Worm (Caenorhabditis elegans): ENCODE data around the gene K08F9.3.

K08F9.3 gene

DNA sequence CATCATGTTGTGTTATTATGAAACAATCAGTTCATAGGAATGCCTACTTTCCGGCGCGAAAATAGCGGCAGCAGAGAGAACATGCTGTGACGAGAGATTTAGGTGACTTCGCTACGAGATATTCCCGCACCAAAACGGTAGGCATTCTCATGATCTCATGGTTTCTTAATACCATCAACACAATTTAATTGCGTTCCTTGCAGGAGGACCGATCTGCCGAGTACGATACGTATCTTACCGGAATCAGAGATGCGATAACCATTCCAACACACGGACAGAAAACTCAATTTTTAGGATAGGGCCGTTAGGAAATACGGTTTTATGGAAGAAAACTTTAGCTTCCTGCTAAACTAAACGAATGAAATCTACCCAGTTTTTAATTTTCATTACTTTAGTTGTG is 8.5 kb downstream of the K08F9.3 start, which contains the start of gene T09F5.1:
TSS of gene T09F5.1 (plus strand) at position 301 of the 400 bp plus-strand sequence.
- TF ChIP-seq flt-1 (GFP tag; IDR thresholded peaks at IDR 0.05), result no peak
- no peak for TF ChIP-seq cog-1 (tag; optimal IDR thresholded peaks at IDR 0.05)
- no peak for TF ChIP-seq ztf-23 (GFP tag; IDR thresholded peaks at IDR 0.05)
- TF ChIP-seq klf-2 (GFP tag; conservative IDR thresholded peaks at IDR 0.05), result no peak
- TF ChIP-seq tab-1 (GFP tag; IDR thresholded peaks at IDR 0.05), result no peak
- TF ChIP-seq T22C8.4 (GFP tag; IDR thresholded peaks at IDR 0.05), result no peak
- no peak for TF ChIP-seq ref-1 (GFP tag; conservative IDR thresholded peaks at IDR 0.05)
- TF ChIP-seq ztf-29 (GFP tag; IDR thresholded peaks at IDR 0.05), result no peak
- no peak for TF ChIP-seq med-1 (GFP tag; optimal IDR thresholded peaks at IDR 0.05; ENCODE audit: insufficient read depth)

DNA sequence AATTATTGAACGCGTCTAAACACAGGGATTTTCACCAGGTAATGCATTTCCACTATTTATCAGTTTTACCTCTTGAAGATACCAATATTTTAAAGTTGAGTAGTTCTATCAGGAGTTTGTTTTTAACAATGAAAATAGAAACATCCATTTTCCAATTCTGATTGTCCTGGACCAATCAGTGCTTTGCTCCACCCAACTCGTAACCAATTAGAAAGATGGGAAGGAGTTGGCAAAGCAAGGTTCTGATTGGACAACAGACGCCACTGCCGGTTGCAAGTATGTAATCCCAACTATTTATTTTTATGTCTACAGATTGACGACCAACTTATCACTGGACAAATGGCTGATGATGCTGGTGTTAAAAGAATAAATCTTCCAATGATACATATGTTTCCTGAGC is 9.8 kb downstream of the K08F9.3 start:
- TF ChIP-seq ztf-23 (GFP tag; IDR thresholded peaks at IDR 0.05), result no peak
- TF ChIP-seq cog-1 (tag; optimal IDR thresholded peaks at IDR 0.05), result no peak
- TF ChIP-seq tab-1 (GFP tag; IDR thresholded peaks at IDR 0.05), result no peak
- TF ChIP-seq klf-2 (GFP tag; conservative IDR thresholded peaks at IDR 0.05), result no peak
- no peak for TF ChIP-seq flt-1 (GFP tag; IDR thresholded peaks at IDR 0.05)
- TF ChIP-seq ref-1 (GFP tag; conservative IDR thresholded peaks at IDR 0.05), result no peak
- no peak for TF ChIP-seq T22C8.4 (GFP tag; IDR thresholded peaks at IDR 0.05)
- TF ChIP-seq ztf-29 (GFP tag; IDR thresholded peaks at IDR 0.05), result no peak
- TF ChIP-seq med-1 (GFP tag; optimal IDR thresholded peaks at IDR 0.05; ENCODE audit: insufficient read depth), result no peak

DNA sequence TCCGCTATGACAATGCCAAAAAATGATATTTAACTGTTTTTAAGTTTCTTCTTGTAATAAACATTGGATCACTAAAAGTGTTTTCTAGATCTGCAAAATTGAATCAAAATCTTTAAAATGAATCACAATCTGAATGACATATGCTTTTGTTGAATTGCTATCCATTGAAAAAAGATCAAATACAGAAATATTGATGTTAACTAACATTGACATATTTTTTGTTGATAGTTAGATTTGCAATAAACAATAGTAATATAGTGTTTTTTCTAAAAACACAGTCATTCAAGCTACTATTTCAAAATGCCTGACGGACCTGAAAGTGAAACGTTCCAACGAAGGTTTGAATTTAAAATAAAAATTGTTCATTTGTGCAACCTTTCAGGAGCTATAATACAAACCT is 10.3 kb downstream of the K08F9.3 start, which contains the start of gene T09F5.2:
TSS of gene T09F5.2 (plus strand) at position 301 of the 400 bp plus-strand sequence.
- no peak for TF ChIP-seq med-1 (GFP tag; optimal IDR thresholded peaks at IDR 0.05; ENCODE audit: insufficient read depth)
- no peak for TF ChIP-seq tab-1 (GFP tag; IDR thresholded peaks at IDR 0.05)
- TF ChIP-seq T22C8.4 (GFP tag; IDR thresholded peaks at IDR 0.05), result no peak
- no peak for TF ChIP-seq klf-2 (GFP tag; conservative IDR thresholded peaks at IDR 0.05)
- TF ChIP-seq ztf-23 (GFP tag; IDR thresholded peaks at IDR 0.05), result no peak
- TF ChIP-seq ztf-29 (GFP tag; IDR thresholded peaks at IDR 0.05), result no peak
- TF ChIP-seq flt-1 (GFP tag; IDR thresholded peaks at IDR 0.05), result no peak
- TF ChIP-seq ref-1 (GFP tag; conservative IDR thresholded peaks at IDR 0.05), result no peak
- no peak for TF ChIP-seq cog-1 (tag; optimal IDR thresholded peaks at IDR 0.05)

DNA sequence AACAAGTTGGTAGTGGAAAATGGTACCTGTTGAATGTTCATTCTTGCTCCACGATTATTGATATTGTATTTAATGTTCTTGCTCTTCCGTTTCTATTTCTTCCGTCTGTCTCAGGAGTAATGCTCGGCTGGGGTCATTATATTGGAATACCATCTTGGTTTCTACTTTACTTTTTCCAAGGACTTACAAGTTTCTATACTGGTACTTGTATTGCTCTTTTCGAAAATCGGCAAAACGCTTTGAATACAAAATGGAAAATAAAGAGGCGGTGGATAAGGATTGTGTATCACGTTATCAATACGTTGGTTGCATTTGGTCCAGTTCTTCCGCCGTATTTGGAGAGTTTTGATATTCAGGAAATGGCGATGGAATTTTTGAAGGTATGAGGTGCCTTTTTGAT is 11.7 kb downstream of the K08F9.3 start:
- TF ChIP-seq klf-2 (GFP tag; conservative IDR thresholded peaks at IDR 0.05) (no peak), T22C8.4 (GFP tag; IDR thresholded peaks at IDR 0.05) (no peak), cog-1 (tag; optimal IDR thresholded peaks at IDR 0.05) (no peak), ref-1 (GFP tag; conservative IDR thresholded peaks at IDR 0.05) (no peak), flt-1 (GFP tag; IDR thresholded peaks at IDR 0.05) (no peak), ztf-23 (GFP tag; IDR thresholded peaks at IDR 0.05) (no peak), tab-1 (GFP tag; IDR thresholded peaks at IDR 0.05) (no peak), ztf-29 (GFP tag; IDR thresholded peaks at IDR 0.05) (no peak), med-1 (GFP tag; optimal IDR thresholded peaks at IDR 0.05; ENCODE audit: insufficient read depth) (no peak)

DNA sequence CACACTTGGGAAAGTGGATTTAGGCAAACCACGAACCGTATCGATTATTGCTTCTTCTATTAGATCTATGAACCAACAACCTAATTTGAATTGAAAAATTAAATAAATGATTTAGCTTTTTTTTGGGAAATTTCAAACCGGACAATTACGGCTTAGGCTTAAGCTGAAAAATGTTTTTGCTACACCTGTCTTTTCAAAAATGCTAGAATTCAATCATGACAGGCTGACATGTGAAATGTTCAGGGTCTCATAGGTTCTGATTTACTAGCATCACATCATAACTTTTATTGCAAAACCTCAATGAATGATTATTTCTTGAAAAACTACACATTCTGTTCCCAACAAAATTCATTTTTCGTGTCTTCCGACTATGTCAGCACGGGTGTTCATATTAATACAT is 12.9 kb downstream of the K08F9.3 start, which contains the start of gene srh-55:
TSS of gene srh-55 (plus strand) at position 301 of the 400 bp plus-strand sequence.
- TF ChIP-seq ztf-29 (GFP tag; IDR thresholded peaks at IDR 0.05), result no peak
- no peak for TF ChIP-seq med-1 (GFP tag; optimal IDR thresholded peaks at IDR 0.05; ENCODE audit: insufficient read depth)
- TF ChIP-seq T22C8.4 (GFP tag; IDR thresholded peaks at IDR 0.05), result no peak
- TF ChIP-seq flt-1 (GFP tag; IDR thresholded peaks at IDR 0.05), result no peak
- no peak for TF ChIP-seq tab-1 (GFP tag; IDR thresholded peaks at IDR 0.05)
- TF ChIP-seq klf-2 (GFP tag; conservative IDR thresholded peaks at IDR 0.05), result no peak
- TF ChIP-seq cog-1 (tag; optimal IDR thresholded peaks at IDR 0.05), result no peak
- no peak for TF ChIP-seq ref-1 (GFP tag; conservative IDR thresholded peaks at IDR 0.05)
- TF ChIP-seq ztf-23 (GFP tag; IDR thresholded peaks at IDR 0.05), result no peak

DNA sequence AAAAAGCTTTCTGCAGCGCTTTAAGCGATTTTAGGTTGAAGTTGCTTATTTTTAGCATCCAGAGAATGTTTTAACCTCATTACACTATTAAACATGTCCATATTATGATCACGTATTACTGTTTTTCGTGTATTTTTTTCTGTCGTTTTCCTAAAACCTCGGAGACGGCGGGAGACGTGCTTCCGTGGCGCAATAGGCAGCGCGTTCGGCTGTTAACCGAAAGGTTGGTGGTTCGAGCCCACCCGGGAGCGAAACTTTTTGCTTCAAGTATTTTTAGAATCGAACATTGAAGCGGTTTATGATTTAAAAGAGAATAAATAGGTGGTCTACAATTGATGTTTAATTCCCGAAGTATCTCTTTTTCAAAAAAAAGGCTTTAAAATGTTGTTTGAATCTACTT is 16.2 kb downstream of the K08F9.3 start:
- TF ChIP-seq klf-2 (GFP tag; conservative IDR thresholded peaks at IDR 0.05) (no peak), cog-1 (tag; optimal IDR thresholded peaks at IDR 0.05) (no peak), ztf-23 (GFP tag; IDR thresholded peaks at IDR 0.05) (no peak), ref-1 (GFP tag; conservative IDR thresholded peaks at IDR 0.05) (no peak), flt-1 (GFP tag; IDR thresholded peaks at IDR 0.05) (no peak), ztf-29 (GFP tag; IDR thresholded peaks at IDR 0.05) (no peak), med-1 (GFP tag; optimal IDR thresholded peaks at IDR 0.05; ENCODE audit: insufficient read depth) (no peak), T22C8.4 (GFP tag; IDR thresholded peaks at IDR 0.05) (no peak), tab-1 (GFP tag; IDR thresholded peaks at IDR 0.05) (no peak)

DNA sequence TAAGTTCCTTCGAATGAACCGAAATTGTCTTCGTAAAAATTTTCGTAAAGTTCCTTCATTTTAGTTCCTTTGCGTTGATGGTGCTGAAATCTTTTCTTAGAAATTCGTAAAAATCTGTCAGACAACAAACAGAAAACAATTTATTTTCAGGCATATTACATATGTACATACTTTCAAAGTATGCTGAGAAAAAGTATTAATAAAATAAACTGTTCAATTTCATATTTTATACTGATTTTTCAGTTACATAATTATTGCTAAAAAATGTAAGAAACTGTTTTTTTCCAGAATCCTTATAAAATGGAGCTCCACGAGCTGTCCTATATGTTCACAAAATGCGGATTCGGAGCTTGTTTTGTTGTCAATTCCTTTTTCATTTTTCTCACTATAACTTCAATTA is 18.3 kb downstream of the K08F9.3 start, which contains the start of gene str-45:
TSS of gene str-45 (plus strand) at position 301 of the 400 bp plus-strand sequence.
- TF ChIP-seq klf-2 (GFP tag; conservative IDR thresholded peaks at IDR 0.05), result no peak
- no peak for TF ChIP-seq ref-1 (GFP tag; conservative IDR thresholded peaks at IDR 0.05)
- TF ChIP-seq med-1 (GFP tag; optimal IDR thresholded peaks at IDR 0.05; ENCODE audit: insufficient read depth), result no peak
- TF ChIP-seq ztf-23 (GFP tag; IDR thresholded peaks at IDR 0.05), result no peak
- TF ChIP-seq cog-1 (tag; optimal IDR thresholded peaks at IDR 0.05), result no peak
- no peak for TF ChIP-seq ztf-29 (GFP tag; IDR thresholded peaks at IDR 0.05)
- TF ChIP-seq flt-1 (GFP tag; IDR thresholded peaks at IDR 0.05), result no peak
- TF ChIP-seq T22C8.4 (GFP tag; IDR thresholded peaks at IDR 0.05), result no peak
- no peak for TF ChIP-seq tab-1 (GFP tag; IDR thresholded peaks at IDR 0.05)

DNA sequence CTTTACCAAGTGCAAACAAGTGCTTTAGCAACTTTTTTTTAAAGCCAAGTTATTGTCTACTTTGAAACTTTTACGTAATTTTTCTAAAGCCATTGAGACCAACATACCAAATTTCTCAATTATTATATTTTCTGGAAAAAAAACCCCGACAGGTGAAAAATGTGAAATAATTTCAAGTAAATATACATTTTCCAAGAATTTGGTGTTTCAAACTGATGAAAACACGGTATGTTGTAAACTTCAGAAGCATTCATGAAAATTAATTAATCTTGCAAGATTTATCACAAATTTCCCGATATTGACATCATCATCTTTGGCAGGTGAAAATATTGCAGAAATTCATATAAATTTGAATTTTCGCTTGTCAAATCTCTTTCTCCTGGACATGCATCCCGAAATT is 22.4 kb downstream of the K08F9.3 start, which contains the start of gene srz-11:
TSS of gene srz-11 (plus strand) at position 386 of the 400 bp plus-strand sequence.
- TF ChIP-seq cog-1 (tag; optimal IDR thresholded peaks at IDR 0.05) (no peak), med-1 (GFP tag; optimal IDR thresholded peaks at IDR 0.05; ENCODE audit: insufficient read depth) (no peak)

DNA sequence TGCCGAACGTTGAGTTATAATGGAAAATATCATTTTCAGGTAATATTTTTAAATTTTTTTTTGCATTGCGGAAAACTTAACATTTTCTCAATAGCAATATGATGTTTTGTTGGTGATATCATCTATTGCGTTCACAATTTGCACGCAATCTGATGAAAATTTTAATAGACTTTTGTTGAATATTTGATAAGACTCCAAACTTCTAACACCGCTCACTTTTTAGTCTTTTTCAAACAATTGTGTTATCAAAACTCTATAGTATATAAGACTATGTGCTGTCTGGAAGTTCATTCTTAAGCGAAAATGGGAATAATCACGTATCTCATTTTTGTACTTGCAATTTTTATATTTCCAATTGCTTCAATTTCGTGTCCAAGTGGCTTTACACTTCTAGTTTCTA is 35.1 kb downstream of the K08F9.3 start, which contains the start of gene clec-47:
TSS of gene clec-47 (plus strand) at position 301 of the 400 bp plus-strand sequence.
- TF ChIP-seq med-1 (GFP tag; optimal IDR thresholded peaks at IDR 0.05; ENCODE audit: insufficient read depth) (no peak), ztf-29 (GFP tag; IDR thresholded peaks at IDR 0.05) (no peak), flt-1 (GFP tag; IDR thresholded peaks at IDR 0.05) (no peak), ztf-23 (GFP tag; IDR thresholded peaks at IDR 0.05) (no peak), T22C8.4 (GFP tag; IDR thresholded peaks at IDR 0.05) (no peak), tab-1 (GFP tag; IDR thresholded peaks at IDR 0.05) (no peak), ref-1 (GFP tag; conservative IDR thresholded peaks at IDR 0.05) (no peak)

DNA sequence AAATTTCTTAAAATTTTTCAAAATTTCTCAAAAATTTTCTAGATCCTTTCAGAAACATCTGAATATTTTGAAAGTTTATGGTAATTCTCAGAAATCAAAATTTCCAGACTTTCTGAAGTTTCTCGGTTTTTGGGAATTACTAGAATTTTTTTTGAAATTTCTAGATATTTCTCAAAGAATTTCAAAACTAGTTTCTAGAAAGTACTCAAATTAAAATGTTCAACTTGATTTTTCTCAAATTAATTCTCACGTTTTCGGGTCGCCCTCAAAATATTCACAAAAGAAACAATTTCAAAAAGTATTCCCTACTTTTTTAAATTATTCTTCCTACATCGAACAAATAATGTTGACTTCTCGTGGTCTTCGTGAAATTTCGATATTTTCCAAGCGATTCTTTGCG is 39.4 kb downstream of the K08F9.3 start, which contains the start of gene T09F5.10:
TSS of gene T09F5.10 (plus strand) at position 301 of the 400 bp plus-strand sequence.
- TF ChIP-seq flt-1 (GFP tag; IDR thresholded peaks at IDR 0.05), result no peak
- TF ChIP-seq T22C8.4 (GFP tag; IDR thresholded peaks at IDR 0.05), result no peak
- TF ChIP-seq ref-1 (GFP tag; conservative IDR thresholded peaks at IDR 0.05), result no peak
- no peak for TF ChIP-seq cog-1 (tag; optimal IDR thresholded peaks at IDR 0.05)
